Fruit fly (Drosophila melanogaster) whole organism, embryonic: ENCODE results near the gene mTor.
A peak's percentile ranks its signal among the peaks of the same experiment; 100 is the strongest.

Source experiments
- Aef1 ChIP-seq: fragments of 200-800 bp; sonication (Bioruptor generic); IDR thresholded peaks from 3 replicates; pipeline ENCODE4 v1.3.6; 2022; ENCODE audit warnings: missing biosample characterization, missing genetic modification characterization
- Awh ChIP-seq: fragments of 200-800 bp; sonication (Bioruptor generic); IDR thresholded peaks from 2 replicates; pipeline ENCODE4, ENCODE4 v1.3.6; 2022; ENCODE audit warnings: missing biosample characterization, missing genetic modification characterization
- B-H1 ChIP-seq: fragments of 200-800 bp; sonication (Bioruptor generic); IDR thresholded peaks from 3 replicates; pipeline ENCODE4 v1.3.6; 2022; ENCODE audit warnings: missing biosample characterization, missing genetic modification characterization
- CG10147 ChIP-seq: fragments of 200-800 bp; sonication (Bioruptor generic); optimal IDR thresholded peaks from 2 replicates; lab custom pipeline; 2019; ENCODE audit warnings: missing biosample characterization, mild to moderate bottlenecking, missing genetic modification characterization, moderate library complexity
- CG1603 ChIP-seq: fragments of 200-800 bp; sonication (Bioruptor generic); optimal IDR thresholded peaks from 2 replicates; lab custom pipeline; 2019; ENCODE audit warnings: missing biosample characterization, mild to moderate bottlenecking, missing genetic modification characterization, moderate library complexity
- CG17385 ChIP-seq: fragments of 200-800 bp; sonication (Bioruptor generic); optimal IDR thresholded peaks from 3 replicates; lab custom pipeline; 2018; ENCODE audit warnings: missing biosample characterization, mild to moderate bottlenecking, missing genetic modification characterization
- CG17612 ChIP-seq: fragments of 200-800 bp; sonication (Bioruptor generic); IDR thresholded peaks from 2 replicates; pipeline ENCODE4 v1.3.6; 2022; ENCODE audit warnings: missing biosample characterization, missing genetic modification characterization
- CG18262 ChIP-seq: fragments of 200-800 bp; optimal IDR thresholded peaks from 3 replicates; lab custom pipeline; 2019; ENCODE audit warnings: missing biosample characterization, mild to moderate bottlenecking, missing genetic modification characterization, moderate library complexity
- CG2129 ChIP-seq: fragments of 200-800 bp; sonication (Bioruptor generic); IDR thresholded peaks from 2 replicates; pipeline ENCODE4 v1.3.6; 2022; ENCODE audit warnings: missing biosample characterization, missing genetic modification characterization; ENCODE audit not compliant: partially characterized antibody
- CG32532 ChIP-seq: fragments of 200-800 bp; sonication (Bioruptor generic); IDR thresholded peaks from 2 replicates; pipeline ENCODE4 v1.3.6; 2022; ENCODE audit warnings: missing biosample characterization, missing genetic modification characterization
- CG5953 ChIP-seq: fragments of 200-800 bp; sonication (Bioruptor generic); IDR thresholded peaks from 2 replicates; pipeline ENCODE4 v1.3.6; 2022; ENCODE audit warnings: missing biosample characterization, missing genetic modification characterization
- CG6813 ChIP-seq: fragments of 200-800 bp; sonication (Bioruptor generic); optimal IDR thresholded peaks from 2 replicates; lab custom pipeline; 2017; ENCODE audit warnings: missing biosample characterization, missing genetic modification characterization, mild to moderate bottlenecking, moderate library complexity, missing genetic modification reagents
- CG7556 ChIP-seq: fragments of 200-800 bp; sonication (Bioruptor generic); optimal IDR thresholded peaks from 2 replicates; lab custom pipeline; 2017; ENCODE audit warnings: missing biosample characterization, mild to moderate bottlenecking, missing genetic modification characterization
- CG8359 ChIP-seq: fragments of 200-800 bp; sonication (Bioruptor generic); optimal IDR thresholded peaks from 2 replicates; lab custom pipeline; 2017; ENCODE audit warnings: missing biosample characterization, mild to moderate bottlenecking, missing genetic modification characterization, borderline replicate concordance
- CG8388 ChIP-seq: fragments of 200-800 bp; sonication (Bioruptor generic); optimal IDR thresholded peaks from 2 replicates; lab custom pipeline; 2019; ENCODE audit warnings: missing biosample characterization, mild to moderate bottlenecking, missing genetic modification characterization, moderate library complexity
- CG8944 ChIP-seq: fragments of 200-800 bp; sonication (Bioruptor generic); optimal IDR thresholded peaks from 3 replicates; lab custom pipeline; 2016; ENCODE audit warnings: missing biosample characterization, missing genetic modification characterization
- CTCF ChIP-seq: fragments of 200-800 bp; sonication (Bioruptor generic); optimal IDR thresholded peaks from 2 replicates; lab custom pipeline; 2017; ENCODE audit warnings: missing biosample characterization, mild to moderate bottlenecking, missing genetic modification characterization, moderate library complexity
- Fer2 ChIP-seq: fragments of 200-800 bp; sonication (Bioruptor generic); optimal IDR thresholded peaks from 2 replicates; lab custom pipeline; 2018; ENCODE audit warnings: missing biosample characterization, mild to moderate bottlenecking, missing genetic modification characterization, moderate library complexity
- H2.0 ChIP-seq: fragments of 200-800 bp; sonication (Bioruptor generic); IDR thresholded peaks from 2 replicates; pipeline ENCODE4 v1.3.6; 2022; ENCODE audit warnings: missing biosample characterization, missing genetic modification characterization
- Lim3 ChIP-seq: fragments of 200-800 bp; sonication (Bioruptor generic); IDR thresholded peaks from 2 replicates; pipeline ENCODE4 v1.3.6; 2022; ENCODE audit warnings: missing biosample characterization, missing genetic modification characterization
- MBD-R2 ChIP-seq: fragments of 200-800 bp; sonication (Bioruptor generic); IDR thresholded peaks from 2 replicates; pipeline ENCODE4 v1.3.6; 2022; ENCODE audit warnings: missing biosample characterization, missing genetic modification characterization
- MESR4 ChIP-seq: fragments of 200-800 bp; sonication (Bioruptor generic); optimal IDR thresholded peaks from 2 replicates; lab custom pipeline; 2018; ENCODE audit warnings: missing biosample characterization, mild to moderate bottlenecking, missing genetic modification characterization, moderate library complexity
- YL-1 ChIP-seq: fragments of 200-800 bp; sonication (Bioruptor generic); optimal IDR thresholded peaks from 3 replicates; lab custom pipeline; 2017; ENCODE audit warnings: missing biosample characterization, mild to moderate bottlenecking, missing genetic modification characterization
- bowl ChIP-seq: fragments of 200-800 bp; sonication (Bioruptor generic); IDR thresholded peaks from 2 replicates; pipeline ENCODE4 v1.3.6; 2022; ENCODE audit warnings: missing biosample characterization, missing genetic modification characterization
- br ChIP-seq: fragments of >200 bp; optimal IDR thresholded peaks from 2 replicates; lab custom pipeline; 2017
- crol ChIP-seq: fragments of 200-800 bp; sonication (Bioruptor generic); IDR thresholded peaks from 2 replicates; pipeline ENCODE4 v1.3.6; 2022; ENCODE audit warnings: missing biosample characterization, missing genetic modification characterization
- fru ChIP-seq: fragments of >200 bp; optimal IDR thresholded peaks from 2 replicates; lab custom pipeline; 2017
- gem ChIP-seq: fragments of 200-800 bp; sonication (Bioruptor generic); optimal IDR thresholded peaks from 2 replicates; lab custom pipeline; 2019; ENCODE audit warnings: missing biosample characterization, mild to moderate bottlenecking, missing genetic modification characterization, moderate library complexity
- gfzf ChIP-seq: fragments of 200-800 bp; sonication (Bioruptor generic); optimal IDR thresholded peaks from 2 replicates; lab custom pipeline; 2016; ENCODE audit warnings: missing biosample characterization, mild to moderate bottlenecking, missing genetic modification characterization, moderate library complexity
- ind ChIP-seq: fragments of 200-800 bp; sonication (Bioruptor generic); optimal IDR thresholded peaks from 3 replicates; lab custom pipeline; 2016; ENCODE audit warnings: missing biosample characterization, missing genetic modification characterization
- insv ChIP-seq, 2 experiments: fragments of 200-800 bp; sonication (Bioruptor generic); optimal IDR thresholded peaks; 3 replicates each; lab custom pipeline; 2016 to 2018; ENCODE audit warnings: missing biosample characterization in 2 of 2, missing genetic modification characterization in 2 of 2
- lov ChIP-seq, 2 experiments: fragments of 200-800 bp in 1 of 2; fragments of >200 bp in 1 of 2; sonication (Bioruptor generic) in 1 of 2; IDR thresholded peaks in 1 of 2; optimal IDR thresholded peaks in 1 of 2; 2 replicates in 1 of 2; 3 replicates in 1 of 2; pipeline versions ENCODE4 v1.3.6 to Lab custom; 2017 to 2022; ENCODE audit warnings: missing biosample characterization in 1 of 2, missing genetic modification characterization in 1 of 2
- onecut ChIP-seq: fragments of 200-800 bp; sonication (Bioruptor generic); IDR thresholded peaks from 2 replicates; pipeline ENCODE4 v1.3.6; 2022; ENCODE audit warnings: missing biosample characterization, missing genetic modification characterization
- pan ChIP-seq, 4 experiments: fragments of >200 bp in 3 of 4; fragments of 200-800 bp in 1 of 4; sonication (Bioruptor generic) in 1 of 4; optimal IDR thresholded peaks in 3 of 4; IDR thresholded peaks in 1 of 4; 2 replicates each; pipeline versions ENCODE4 v1.3.6 to Lab custom; 2017 to 2022; ENCODE audit warnings: missing biosample characterization in 2 of 4, missing genetic modification characterization in 2 of 4, mixed read lengths in 1 of 4
- slou ChIP-seq: fragments of 200-800 bp; sonication (Bioruptor generic); optimal IDR thresholded peaks from 3 replicates; lab custom pipeline; 2016; ENCODE audit warnings: missing biosample characterization, missing genetic modification characterization
- sr ChIP-seq: fragments of 200-800 bp; sonication (Bioruptor generic); IDR thresholded peaks from 3 replicates; pipeline ENCODE4 v1.3.6; 2022; ENCODE audit warnings: missing biosample characterization, missing genetic modification characterization
- ssp ChIP-seq: fragments of 200-800 bp; sonication (Bioruptor generic); IDR thresholded peaks from 2 replicates; pipeline ENCODE4 v1.3.6; 2022; ENCODE audit warnings: missing biosample characterization, missing genetic modification characterization
- tap ChIP-seq: fragments of 200-800 bp; optimal IDR thresholded peaks from 3 replicates; lab custom pipeline; 2019; ENCODE audit warnings: missing biosample characterization, mild to moderate bottlenecking, missing genetic modification characterization, moderate library complexity
- tio ChIP-seq: fragments of 200-800 bp; sonication (Bioruptor generic); optimal IDR thresholded peaks from 2 replicates; lab custom pipeline; 2017; ENCODE audit warnings: missing biosample characterization, missing genetic modification characterization, inconsistent platforms
- tx ChIP-seq: fragments of 200-800 bp; sonication (Bioruptor generic); optimal IDR thresholded peaks from 2 replicates; lab custom pipeline; 2016; ENCODE audit warnings: missing biosample characterization, missing genetic modification characterization
- vfl ChIP-seq: fragments of 200-800 bp; sonication (Bioruptor generic); optimal IDR thresholded peaks from 2 replicates; lab custom pipeline; 2016; ENCODE audit warnings: missing biosample characterization, missing genetic modification characterization
- zf30C ChIP-seq: fragments of 200-800 bp; sonication (Bioruptor generic); optimal IDR thresholded peaks from 3 replicates; lab custom pipeline; 2018; ENCODE audit warnings: missing biosample characterization, mild to moderate bottlenecking, missing genetic modification characterization

Gene mTor

dm6 chr2L:13003659-13004058 lies 621 bp upstream of the mTor start:
- TF ChIP-seq gfzf (GFP tag; lab: Kevin White, UChicago) (peak; percentile 0), MESR4 (GFP tag; lab: Kevin White, UChicago) (peak; percentile 80), fru (lab: Kevin White, UChicago) (no peak), CG8388 (no peak), CG5953 (GFP tag; lab: Robert Waterston, UW) (no peak), MBD-R2 (GFP tag; lab: Robert Waterston, UW) (peak; percentile 57), lov (optimal IDR thresholded peaks at IDR 0.05; lab: Kevin White, UChicago) (no peak), lov (GFP tag; IDR thresholded peaks at IDR 0.05; lab: Robert Waterston, UW) (0 out of 3 replicates have a peak, but pooled peaks have one; percentile 11), tx (GFP tag; lab: Kevin White, UChicago) (no peak), Aef1 (GFP tag; lab: Robert Waterston, UW) (no peak), sr (no peak), CG2129 (no peak), CG17385 (GFP tag; lab: Kevin White, UChicago) (peak; percentile 61), B-H1 (GFP tag; lab: Robert Waterston, UW) (no peak), CG18262 (tag; lab: Kevin White, UChicago) (no peak), crol (peak; percentile 75), br (no peak), CG7556 (GFP tag; lab: Kevin White, UChicago) (no peak), bowl (GFP tag; lab: Robert Waterston, UW) (0 out of 2 replicates have a peak, but pooled peaks have one; percentile 19), pan (optimal IDR thresholded peaks at IDR 0.05; lab: Kevin White, UChicago) (no peak), pan (GFP tag; optimal IDR thresholded peaks at IDR 0.05 in 1 of 2, IDR thresholded peaks at IDR 0.05 in 1 of 2) (peak in 1 of 2 experiments; percentile 8), Fer2 (tag; lab: Kevin White, UChicago) (no peak), CTCF (GFP tag; lab: Kevin White, UChicago) (peak; percentile 94), vfl (GFP tag; lab: Kevin White, UChicago) (no peak), YL-1 (GFP tag; lab: Kevin White, UChicago) (peak; percentile 1), onecut (GFP tag; lab: Robert Waterston, UW) (peak; percentile 100), Awh (GFP tag; lab: Robert Waterston, UW) (0 out of 2 replicates have a peak, but pooled peaks have one; percentile 25)

- TF ChIP-seq slou (GFP tag; lab: Kevin White, UChicago) (no peak), CG32532 (GFP tag; lab: Robert Waterston, UW) (no peak), zf30C (GFP tag; lab: Kevin White, UChicago) (no peak), ind (GFP tag; lab: Kevin White, UChicago) (no peak), CG1603 (tag; lab: Kevin White, UChicago) (no peak), Lim3 (GFP tag; lab: Robert Waterston, UW) (no peak), insv (GFP tag; optimal IDR thresholded peaks at IDR 0.05; lab: Kevin White, UChicago) (no peak), CG17612 (GFP tag; lab: Robert Waterston, UW) (no peak), tap (tag; lab: Kevin White, UChicago) (no peak), tio (GFP tag; lab: Kevin White, UChicago) (no peak), CG8944 (GFP tag; lab: Kevin White, UChicago) (no peak), CG10147 (no peak), H2.0 (GFP tag; lab: Robert Waterston, UW) (no peak), CG8359 (GFP tag; lab: Kevin White, UChicago) (no peak), gem (tag; lab: Kevin White, UChicago) (no peak), CG6813 (GFP tag; lab: Kevin White, UChicago) (no peak), ssp (GFP tag; lab: Robert Waterston, UW) (no peak)
Observed at dm6 chr2L:13005304-13005703, 1.0 kb downstream of the mTor start.
